Fruit fly (Drosophila melanogaster): ENCODE measurements around the gene CG12016.

CG12016 gene

DNA sequence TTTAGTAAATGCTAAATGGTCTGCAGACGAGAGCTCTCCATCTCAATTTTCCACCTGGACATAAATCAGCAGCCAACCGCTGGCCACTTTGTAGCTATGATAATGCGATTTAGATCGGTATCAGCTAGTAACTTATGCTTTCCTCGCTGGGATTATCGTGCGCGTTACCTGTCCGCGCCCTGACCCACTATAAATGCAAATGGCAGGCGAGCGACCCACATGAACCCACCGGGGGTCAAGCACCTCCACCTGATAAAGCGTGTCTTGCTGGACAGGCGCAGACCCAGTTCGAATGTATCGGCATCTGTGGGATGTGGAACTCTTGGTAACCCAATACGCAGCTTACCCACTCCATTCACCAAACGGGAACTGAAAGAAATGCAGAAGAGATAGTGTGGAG is 33.9 kb downstream of the CG12016 start:
- no peak for TF ChIP-seq pan (optimal IDR thresholded peaks at IDR 0.05)
- no peak for TF ChIP-seq Dll (optimal IDR thresholded peaks at IDR 0.05)
- TF ChIP-seq usp (GFP tag; optimal IDR thresholded peaks at IDR 0.05), result no peak
- TF ChIP-seq EcR (GFP tag; optimal IDR thresholded peaks at IDR 0.05), result no peak
- no peak for TF ChIP-seq CG8478 (optimal IDR thresholded peaks at IDR 0.05)
- TF ChIP-seq psq (optimal IDR thresholded peaks at IDR 0.05), result no peak

DNA sequence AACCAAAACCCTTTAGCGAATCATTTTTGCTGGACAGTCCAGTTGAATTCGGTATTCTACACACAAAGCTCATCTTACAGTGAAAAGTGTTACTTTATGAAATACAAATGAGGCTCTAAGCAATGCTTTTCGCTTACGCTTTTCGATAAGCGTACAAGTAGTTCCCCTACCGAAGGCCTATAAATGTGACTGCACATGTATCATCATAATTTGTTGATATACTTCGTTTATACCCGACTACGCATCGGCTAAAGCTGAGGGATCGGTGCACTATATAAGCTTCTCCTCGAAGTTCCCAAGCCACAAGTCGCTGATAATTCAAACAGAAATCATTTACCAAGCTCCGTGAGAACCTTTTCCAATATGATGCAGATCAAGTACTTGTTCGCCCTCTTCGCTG is 49.9 kb downstream of the CG12016 start, which contains the start of gene Drs:
TSS of gene Drs (plus strand) at position 301 of the 400 bp plus-strand sequence.
- TF ChIP-seq CG8478 (optimal IDR thresholded peaks at IDR 0.05) (no peak), Dll (optimal IDR thresholded peaks at IDR 0.05) (no peak), pan (optimal IDR thresholded peaks at IDR 0.05) (no peak), EcR (GFP tag; optimal IDR thresholded peaks at IDR 0.05) (no peak), psq (optimal IDR thresholded peaks at IDR 0.05) (no peak), usp (GFP tag; optimal IDR thresholded peaks at IDR 0.05) (no peak)
